Worm (Caenorhabditis elegans) whole organism, dauer: ENCODE data around the gene W03C9.1.

ENCODE experiments used
- unc-62 ChIP-seq: sonication (generic microtip); optimal IDR thresholded peaks from 2 replicates; lab custom pipeline; 2017; ENCODE audit warnings: missing biosample characterization, missing genetic modification reagents, missing genetic modification characterization

The W03C9.1 gene

DNA sequence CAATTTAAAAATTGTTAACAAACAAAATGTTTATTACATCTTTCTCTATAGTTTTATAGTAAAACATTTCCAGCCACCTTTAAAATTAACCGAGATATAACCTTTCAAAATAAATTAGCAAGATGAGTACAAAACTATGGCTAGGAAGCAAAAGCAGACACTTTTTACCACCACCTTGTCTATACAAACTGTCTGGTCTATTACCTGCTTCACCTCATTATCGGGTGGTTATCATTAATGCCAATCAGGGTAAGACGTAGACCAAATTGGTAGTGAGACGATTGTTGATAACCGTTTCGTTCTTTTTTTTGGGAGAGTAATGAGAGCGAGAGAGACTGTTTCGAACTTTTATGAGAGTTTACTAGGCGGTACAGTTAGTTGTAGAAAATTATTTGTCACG lies 25.5 kb downstream of the W03C9.1 start:
- TF ChIP-seq unc-62 (GFP tag; lab: Kevin White, UChicago), result no peak

DNA sequence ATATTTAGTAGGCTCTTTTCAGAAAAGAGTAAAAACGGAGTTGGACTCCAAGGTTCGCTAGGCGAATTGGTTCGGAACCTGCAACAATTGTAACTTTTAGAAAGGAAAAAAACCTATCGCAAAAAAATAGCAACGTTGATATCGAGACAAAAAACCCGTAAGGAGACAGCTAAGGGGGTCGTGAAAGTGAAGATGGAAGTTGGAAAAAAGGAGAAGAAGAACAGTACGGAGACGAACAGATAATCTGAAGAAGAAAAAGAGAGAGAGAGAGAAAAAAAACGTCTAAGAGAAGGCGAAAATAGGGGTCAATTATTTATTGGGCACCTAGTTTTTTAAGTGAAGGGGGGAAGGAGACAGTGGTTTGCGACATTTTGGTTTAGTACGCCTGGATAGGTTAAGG lies 26.7 kb downstream of the W03C9.1 start, which contains the start of gene lin-29:
TSS of gene lin-29 (minus strand) at position 78 of the 400 bp plus-strand sequence.
- TF ChIP-seq unc-62 (GFP tag; lab: Kevin White, UChicago), result no peak

DNA sequence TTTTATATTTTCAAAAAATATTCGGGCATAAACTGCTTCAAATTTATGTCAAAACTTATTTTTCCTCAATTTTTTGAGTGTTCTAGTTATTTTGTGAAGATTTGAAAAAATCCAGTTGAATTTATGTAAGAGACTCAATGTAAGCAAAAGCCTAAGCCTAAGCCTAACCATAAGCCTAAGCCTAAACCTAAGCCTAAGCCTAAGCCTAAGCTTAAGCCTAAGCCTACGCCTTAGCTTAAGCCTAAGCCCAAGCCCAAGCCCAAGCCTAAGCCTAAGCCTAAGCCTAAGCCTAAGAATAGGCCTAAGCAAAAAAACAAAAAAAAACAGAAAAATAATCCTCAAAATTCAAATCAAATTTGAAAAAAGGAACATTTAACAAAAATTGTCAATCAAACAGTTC lies 31.8 kb downstream of the W03C9.1 start:
- TF ChIP-seq unc-62 (GFP tag; lab: Kevin White, UChicago), result no peak

DNA sequence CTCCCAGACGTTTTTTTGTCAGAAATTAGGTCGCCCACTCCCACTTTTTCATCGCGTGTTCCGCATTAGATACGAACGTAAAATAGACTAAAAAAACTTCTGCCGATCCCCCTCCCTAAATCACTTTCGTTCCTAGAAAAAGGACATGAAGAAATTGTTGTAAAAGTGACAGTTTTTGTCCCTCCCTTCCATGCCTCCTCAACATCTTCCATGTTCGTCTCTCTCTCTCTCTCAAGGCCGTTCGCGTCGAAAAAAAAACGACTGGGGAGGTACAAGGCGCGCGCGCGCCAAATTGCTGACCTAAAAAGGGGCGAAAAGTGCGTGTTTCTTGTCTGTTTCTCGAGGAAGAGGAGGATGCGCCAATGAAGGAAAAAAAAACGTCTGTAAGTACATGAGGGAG lies 33.2 kb downstream of the W03C9.1 start:
- TF ChIP-seq unc-62 (GFP tag; lab: Kevin White, UChicago), result no peak

DNA sequence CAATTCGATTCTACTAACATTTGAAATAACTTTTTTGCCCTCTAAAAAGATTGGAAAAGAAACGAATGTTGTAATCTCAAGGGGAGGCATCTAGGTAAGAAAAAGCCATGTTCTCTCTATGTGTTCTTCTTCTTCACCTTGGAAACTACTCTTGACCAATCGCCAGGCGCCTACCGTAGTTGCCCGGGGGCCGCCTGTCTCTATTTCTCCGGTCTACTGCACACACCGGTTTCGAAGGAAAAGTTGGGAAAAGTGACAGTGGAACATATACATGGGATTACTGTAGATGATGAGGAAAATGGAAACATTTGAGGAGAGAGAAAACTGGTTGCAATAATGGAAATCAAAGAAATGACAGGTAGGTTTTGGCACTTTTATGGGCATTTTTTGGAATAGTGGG lies 35.4 kb downstream of the W03C9.1 start:
- TF ChIP-seq unc-62 (GFP tag; lab: Kevin White, UChicago), result no peak

DNA sequence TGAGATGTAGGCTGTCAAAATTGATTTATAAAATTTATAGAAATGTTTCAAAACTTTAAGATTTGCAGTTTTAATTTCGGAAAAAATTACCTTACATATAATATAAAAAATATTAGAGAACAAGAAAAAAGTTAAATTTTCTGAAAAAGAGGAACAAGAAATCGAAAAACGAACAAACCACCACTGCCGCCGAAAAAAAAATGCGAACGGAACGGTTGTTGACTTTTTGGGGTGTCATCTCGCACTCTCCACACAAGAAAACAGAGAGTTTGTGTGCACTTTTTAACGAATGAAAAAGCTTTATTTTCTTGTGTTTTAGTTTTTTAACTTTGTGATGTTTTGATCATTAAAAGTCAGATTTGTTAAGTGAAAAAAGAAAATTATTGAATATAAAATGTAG lies 36.7 kb downstream of the W03C9.1 start:
- TF ChIP-seq unc-62 (GFP tag; lab: Kevin White, UChicago), result no peak

DNA sequence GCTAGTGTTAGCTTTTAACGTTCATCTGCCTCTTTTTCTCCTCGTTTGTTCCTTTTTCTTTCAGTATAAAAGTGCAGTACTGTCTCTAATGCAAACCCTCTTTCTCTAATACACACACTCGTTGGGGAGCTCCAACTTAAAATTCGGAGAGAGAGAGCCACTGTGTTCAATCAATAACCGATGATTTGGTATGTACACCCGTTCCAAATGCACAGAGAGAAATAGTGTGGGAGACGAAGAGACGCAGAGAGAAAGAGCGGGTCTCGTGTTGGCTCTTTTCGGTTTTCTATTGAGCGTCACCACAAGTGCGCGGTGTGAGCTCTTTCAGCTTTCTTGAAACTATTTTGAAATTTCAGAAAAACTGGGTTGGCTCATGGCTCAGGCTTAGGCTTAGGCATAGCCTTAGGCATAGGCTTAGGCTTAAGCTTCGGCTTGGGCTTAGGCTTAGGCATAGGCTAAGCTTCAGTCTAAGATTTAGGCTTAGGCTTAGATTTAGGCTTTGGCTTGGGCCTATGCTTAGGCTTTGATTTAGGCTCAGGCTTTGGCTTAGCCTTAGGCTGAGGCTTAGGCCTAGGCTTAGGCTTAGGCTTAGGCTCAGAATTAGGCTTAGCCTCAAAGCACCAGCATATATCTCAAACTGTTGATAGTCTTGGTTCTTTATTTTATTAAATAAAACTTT lies 38.2 kb downstream of the W03C9.1 start:
- TF ChIP-seq unc-62 (GFP tag; lab: Kevin White, UChicago), result no peak

DNA sequence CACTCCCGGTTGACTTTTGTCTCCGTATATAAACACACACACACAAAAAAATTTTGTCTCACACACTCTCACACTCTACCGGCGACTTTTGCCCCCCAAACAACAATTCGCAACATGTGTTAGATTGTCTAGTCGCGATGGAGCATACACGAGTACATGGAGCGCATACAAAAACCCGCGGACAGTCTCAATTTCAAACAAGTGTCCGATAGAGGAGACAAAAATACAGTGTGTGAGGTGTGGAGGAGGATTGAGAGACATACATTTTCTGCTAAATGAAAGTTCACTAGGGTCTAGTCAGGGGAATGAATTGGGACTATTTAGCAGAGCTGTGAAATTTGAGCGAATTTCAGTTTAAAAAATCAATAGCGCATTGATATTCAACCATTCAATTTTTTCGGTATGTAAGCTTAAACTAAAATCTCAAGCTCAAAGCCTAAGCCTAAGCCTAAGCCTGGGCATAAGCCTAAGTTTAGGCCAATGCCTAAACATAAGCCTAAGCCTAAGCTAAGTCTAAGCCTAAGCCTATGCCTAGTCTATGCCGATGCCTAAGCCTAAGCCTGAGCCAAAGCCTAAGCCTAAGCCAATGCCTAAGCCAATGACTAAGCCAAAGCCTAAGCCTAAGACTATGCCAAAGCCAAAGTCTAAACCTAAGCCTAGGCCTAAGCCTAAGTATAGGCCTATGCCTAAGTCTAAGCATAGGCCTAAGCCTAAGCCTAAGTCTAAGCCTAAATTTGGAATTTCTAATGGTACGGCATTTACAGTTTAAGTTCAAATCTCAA lies 39.0 kb downstream of the W03C9.1 start:
- TF ChIP-seq unc-62 (GFP tag; lab: Kevin White, UChicago), result no peak

DNA sequence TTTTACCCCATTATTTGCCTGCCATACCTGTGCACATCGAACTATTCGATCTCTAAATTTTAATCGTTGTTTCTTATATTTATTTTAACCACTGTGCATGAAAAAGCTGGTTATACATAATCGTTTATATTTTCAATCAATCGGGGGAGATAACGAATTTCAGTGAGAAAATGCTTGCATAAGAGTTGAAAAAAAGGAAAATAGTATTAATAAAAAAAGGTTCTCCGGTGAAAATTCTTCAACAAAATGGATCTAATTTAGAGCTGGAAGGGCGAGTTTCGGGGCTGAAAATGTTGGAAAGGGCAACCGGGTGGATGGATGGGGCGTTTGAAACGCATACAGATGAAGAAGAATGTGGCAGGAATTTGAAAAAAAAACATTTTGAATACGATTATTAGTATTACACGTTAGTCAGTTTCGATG lies 44.4 kb downstream of the W03C9.1 start:
- TF ChIP-seq unc-62 (GFP tag; lab: Kevin White, UChicago), result no peak

DNA sequence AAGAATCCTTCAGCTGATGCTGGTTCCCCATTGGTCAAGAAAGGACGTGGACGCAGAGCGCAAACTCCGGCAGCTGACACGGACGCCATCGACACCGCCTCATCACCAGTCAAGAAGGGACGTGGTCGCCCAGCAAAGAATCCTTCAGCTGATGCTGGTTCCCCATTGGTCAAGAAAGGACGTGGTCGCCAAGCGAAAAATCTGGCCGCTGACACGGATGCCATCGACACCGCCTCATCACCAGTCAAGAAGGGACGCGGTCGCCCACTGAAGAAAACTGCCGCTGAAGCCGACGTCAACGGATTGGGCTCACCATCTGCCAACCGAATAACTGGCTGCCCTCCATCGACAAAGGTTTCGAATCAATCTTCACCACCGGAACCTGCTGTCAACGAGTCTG lies 45.0 kb downstream of the W03C9.1 start:
- TF ChIP-seq unc-62 (GFP tag; lab: Kevin White, UChicago), result no peak

DNA sequence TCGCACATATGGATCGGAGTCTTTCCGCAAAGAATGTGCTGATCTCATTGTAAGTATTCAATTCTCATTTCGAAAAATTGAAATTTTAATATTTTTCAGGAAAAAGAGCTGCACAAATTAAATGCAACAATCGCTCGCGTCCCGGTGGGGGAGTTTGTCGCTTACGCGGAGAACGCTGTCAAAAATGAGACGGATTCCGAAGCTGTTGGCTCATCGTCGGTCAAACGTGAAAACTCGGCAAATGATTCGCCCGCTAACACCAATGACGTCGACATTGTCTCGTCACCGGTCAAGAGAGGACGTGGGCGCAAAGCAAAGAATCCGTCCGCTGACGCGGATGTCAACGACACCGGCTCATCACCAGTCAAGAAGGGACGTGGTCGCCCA lies 45.4 kb downstream of the W03C9.1 start:
- no peak for TF ChIP-seq unc-62 (GFP tag; lab: Kevin White, UChicago)

DNA sequence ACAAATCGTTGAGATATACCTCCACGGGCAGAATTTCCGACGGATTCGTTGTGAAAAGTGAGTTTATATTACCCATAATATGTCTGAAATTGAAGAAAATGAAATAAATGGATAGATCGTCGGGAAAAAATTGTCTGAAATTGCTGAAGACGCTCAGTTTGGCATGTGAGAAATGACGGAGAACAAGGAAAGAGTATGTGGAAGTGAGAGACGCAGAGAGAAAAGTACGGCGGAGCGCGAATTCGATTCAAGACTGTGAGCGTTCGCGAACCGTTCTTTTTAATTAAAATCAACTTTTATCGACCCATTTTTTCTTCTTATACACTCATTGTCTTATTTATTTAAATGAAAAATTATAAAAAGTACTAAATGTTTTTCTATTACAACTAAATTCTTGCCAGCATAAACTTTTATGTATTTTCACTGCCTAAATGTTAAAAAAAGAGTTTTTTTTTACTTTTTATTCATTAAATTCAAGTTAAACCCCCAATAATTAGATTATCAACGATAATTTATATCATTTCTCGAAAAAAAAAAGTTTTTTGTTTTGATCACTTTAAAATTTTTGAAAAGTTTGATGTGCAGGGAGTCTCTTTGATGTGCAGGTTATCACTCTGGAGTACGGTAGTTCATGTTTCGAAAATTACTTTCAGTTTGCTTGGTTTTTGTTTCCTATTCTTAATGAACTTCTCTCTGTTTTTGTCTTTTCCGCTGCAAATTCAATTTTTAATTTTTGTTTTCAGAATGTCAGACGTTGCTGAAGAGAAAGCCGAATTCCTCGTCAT lies 46.0 kb downstream of the W03C9.1 start, which contains the start of the genes vps-15 and hmg-12:
TSS of gene vps-15 (minus strand) at position 83 of the 785 bp plus-strand sequence.
TSS of gene hmg-12 (plus strand) at position 744 of the 785 bp plus-strand sequence.
- no peak for TF ChIP-seq unc-62 (GFP tag; lab: Kevin White, UChicago)

DNA sequence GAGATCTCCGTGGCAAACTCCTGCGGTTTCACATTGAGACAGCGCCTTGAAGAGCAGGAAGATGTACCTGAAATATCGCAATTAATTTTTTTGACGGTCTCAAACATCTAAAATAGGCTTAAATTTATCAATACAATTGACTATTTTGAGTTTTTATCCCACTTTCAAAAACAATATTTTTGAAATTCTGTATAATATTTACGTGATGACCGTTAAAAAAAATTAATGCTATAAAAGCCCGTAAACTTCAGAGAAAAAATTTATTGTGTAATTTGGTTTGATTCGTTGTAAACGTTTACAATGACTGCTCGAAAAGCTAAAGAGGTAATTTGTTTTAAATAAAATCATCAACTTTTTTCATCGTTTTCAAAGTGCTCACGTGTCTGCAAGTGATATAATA lies 47.6 kb downstream of the W03C9.1 start, which contains the start of gene ZK930.7:
TSS of gene ZK930.7 (plus strand) at position 301 of the 400 bp plus-strand sequence.
- no peak for TF ChIP-seq unc-62 (GFP tag; lab: Kevin White, UChicago)
